Worm (Caenorhabditis elegans): ENCODE results near the gene fkh-6.

fkh-6 gene

ce11 chrII:4383306-4383705 lies at the start of gene fkh-6:
Gene fkh-6, minus strand, starts transcription at chrII:4383406.
- TF ChIP-seq egl-27 (tag; optimal IDR thresholded peaks at IDR 0.05) (no peak), nhr-23 (tag; optimal IDR thresholded peaks at IDR 0.05) (no peak), F13H6.1 (tag; optimal IDR thresholded peaks at IDR 0.05) (no peak), ztf-4 (tag; optimal IDR thresholded peaks at IDR 0.05) (no peak), crh-2 (tag; optimal IDR thresholded peaks at IDR 0.05) (no peak), snpc-4 (tag; optimal IDR thresholded peaks at IDR 0.05) (no peak), lsy-2 (tag; optimal IDR thresholded peaks at IDR 0.05) (no peak), nhr-129 (tag; optimal IDR thresholded peaks at IDR 0.05) (no peak), elt-1 (tag; optimal IDR thresholded peaks at IDR 0.05) (no peak), blmp-1 (tag; optimal IDR thresholded peaks at IDR 0.05; ENCODE audit: insufficient read depth) (no peak), lin-11 (tag; optimal IDR thresholded peaks at IDR 0.05) (no peak), alr-1 (tag; optimal IDR thresholded peaks at IDR 0.05) (no peak), lin-13 (GFP tag; optimal IDR thresholded peaks at IDR 0.05) (no peak), sma-9 (GFP tag; optimal IDR thresholded peaks at IDR 0.05) (no peak), sma-9 (tag; optimal IDR thresholded peaks at IDR 0.05) (no peak), Y55F3AM.14 (GFP tag; optimal IDR thresholded peaks at IDR 0.05) (no peak), dmd-4 (tag; optimal IDR thresholded peaks at IDR 0.05) (no peak), nhr-77 (tag; optimal IDR thresholded peaks at IDR 0.05) (no peak), nhr-6 (tag; optimal IDR thresholded peaks at IDR 0.05) (no peak), nhr-25 (tag; optimal IDR thresholded peaks at IDR 0.05) (no peak), mab-5 (tag; optimal IDR thresholded peaks at IDR 0.05) (no peak)

DNA sequence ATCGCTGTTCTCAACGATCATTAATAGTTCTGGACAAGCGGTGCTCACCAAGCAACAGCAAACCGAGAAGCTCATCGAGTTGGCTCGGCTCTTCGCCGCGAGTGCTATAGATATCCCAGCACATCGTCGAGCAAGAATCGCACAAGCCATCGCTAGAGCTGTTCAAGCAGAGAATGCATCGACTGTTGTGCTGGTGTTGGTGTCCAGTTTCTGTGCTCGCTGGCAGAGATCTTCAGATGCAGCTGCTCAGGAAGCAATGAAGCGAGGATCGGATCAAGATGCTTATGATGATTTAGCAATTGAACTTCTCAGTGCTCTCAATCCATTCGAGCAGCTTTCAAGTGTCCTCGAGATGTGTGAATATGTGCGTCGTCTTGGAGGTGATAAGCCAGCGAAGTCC lies 44.9 kb upstream of the fkh-6 start:
- TF ChIP-seq mab-5 (tag; optimal IDR thresholded peaks at IDR 0.05): no peak
- no peak for TF ChIP-seq sem-4 (tag; optimal IDR thresholded peaks at IDR 0.05)
- TF ChIP-seq Y55F3AM.14 (GFP tag; optimal IDR thresholded peaks at IDR 0.05): no peak

ce11 chrII:4424807-4425206 lies 41.6 kb upstream of the fkh-6 start, which contains the start of the genes dcaf-13 and toe-1:
Gene dcaf-13, minus strand, starts transcription at chrII:4424902.
Gene toe-1, plus strand, starts transcription at chrII:4425167.
- TF ChIP-seq gmeb-1 (tag; optimal IDR thresholded peaks at IDR 0.05) (peak; percentile 26), R02D3.7 (tag; optimal IDR thresholded peaks at IDR 0.05) (no peak)

DNA sequence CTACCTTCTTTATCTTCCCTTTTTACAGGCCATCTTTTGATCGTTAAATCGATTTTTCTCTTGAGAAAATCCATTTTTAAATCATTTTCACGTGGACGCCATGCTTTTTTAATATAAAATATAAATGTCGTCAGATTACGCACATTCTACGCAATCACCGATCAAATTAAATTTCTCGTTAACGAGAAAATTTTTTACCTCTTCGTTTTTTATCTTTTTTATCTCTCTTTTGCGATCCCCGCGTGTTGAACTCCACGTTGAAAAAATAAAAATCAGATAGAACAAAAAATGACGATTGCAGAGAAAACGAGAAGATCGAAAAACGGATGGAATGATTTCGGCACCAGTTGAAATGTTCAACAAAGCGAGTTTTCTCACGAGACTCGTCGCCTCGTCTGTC lies 36.8 kb upstream of the fkh-6 start, which contains the start of gene bpnt-1:
bpnt-1 (plus strand) TSS at position 301 of the 400 bp plus-strand sequence.
- TF ChIP-seq crh-2 (tag; optimal IDR thresholded peaks at IDR 0.05): no peak
- TF ChIP-seq lsy-2 (tag; optimal IDR thresholded peaks at IDR 0.05): no peak
- no peak for TF ChIP-seq nhr-23 (tag; optimal IDR thresholded peaks at IDR 0.05)
- TF ChIP-seq sma-9 (GFP tag; optimal IDR thresholded peaks at IDR 0.05): peak; percentile 14
- no peak for TF ChIP-seq sma-9 (tag; optimal IDR thresholded peaks at IDR 0.05)
- TF ChIP-seq C34F6.9 (tag; optimal IDR thresholded peaks at IDR 0.05): peak; percentile 12
- TF ChIP-seq blmp-1 (tag; optimal IDR thresholded peaks at IDR 0.05; ENCODE audit: insufficient read depth): no peak
- TF ChIP-seq peb-1 (tag; optimal IDR thresholded peaks at IDR 0.05): no peak
- no peak for TF ChIP-seq F13H6.1 (tag; optimal IDR thresholded peaks at IDR 0.05)
- TF ChIP-seq nhr-21 (tag; optimal IDR thresholded peaks at IDR 0.05): peak; percentile 27
- TF ChIP-seq unc-55 (GFP tag; optimal IDR thresholded peaks at IDR 0.05): no peak
- TF ChIP-seq nhr-129 (tag; optimal IDR thresholded peaks at IDR 0.05): no peak
- TF ChIP-seq ceh-82 (tag; optimal IDR thresholded peaks at IDR 0.05): no peak
- no peak for TF ChIP-seq snpc-4 (tag; optimal IDR thresholded peaks at IDR 0.05)
- TF ChIP-seq fos-1 (tag; optimal IDR thresholded peaks at IDR 0.05): no peak

DNA sequence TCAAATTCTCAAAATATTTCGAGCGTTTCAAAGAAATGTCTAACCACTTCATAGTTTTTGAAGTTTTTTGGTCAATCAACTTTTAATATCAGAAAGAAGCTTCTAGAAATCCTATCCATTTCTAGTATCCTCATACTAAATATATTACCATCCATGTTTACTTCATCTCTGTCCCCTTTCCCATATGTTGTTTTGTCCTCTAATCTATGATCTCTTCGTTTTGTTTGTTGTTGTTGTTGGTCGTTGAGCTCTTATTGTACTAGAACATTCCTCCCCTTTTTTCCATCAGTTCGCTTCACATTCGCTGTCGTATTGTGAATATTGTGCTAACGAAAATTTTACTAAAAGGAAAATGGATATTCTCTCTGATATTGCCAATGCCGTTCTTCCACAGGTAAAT lies 34.1 kb upstream of the fkh-6 start, which contains the start of gene sod-5:
sod-5 (plus strand) TSS at position 301 of the 400 bp plus-strand sequence.
- TF ChIP-seq lin-13 (GFP tag; optimal IDR thresholded peaks at IDR 0.05) (no peak), sma-9 (GFP tag; optimal IDR thresholded peaks at IDR 0.05) (no peak), sma-9 (tag; optimal IDR thresholded peaks at IDR 0.05) (no peak), nhr-25 (tag; optimal IDR thresholded peaks at IDR 0.05) (no peak), nhr-77 (tag; optimal IDR thresholded peaks at IDR 0.05) (no peak), lin-39 (tag; optimal IDR thresholded peaks at IDR 0.05) (no peak), nhr-23 (tag; optimal IDR thresholded peaks at IDR 0.05) (no peak), blmp-1 (tag; optimal IDR thresholded peaks at IDR 0.05; ENCODE audit: insufficient read depth) (no peak), peb-1 (tag; optimal IDR thresholded peaks at IDR 0.05) (no peak), egl-27 (tag; optimal IDR thresholded peaks at IDR 0.05) (no peak), nhr-10 (tag; optimal IDR thresholded peaks at IDR 0.05) (no peak), Y55F3AM.14 (GFP tag; optimal IDR thresholded peaks at IDR 0.05) (no peak), nhr-6 (tag; optimal IDR thresholded peaks at IDR 0.05) (no peak), gmeb-1 (tag; optimal IDR thresholded peaks at IDR 0.05) (no peak), mdl-1 (tag; optimal IDR thresholded peaks at IDR 0.05) (no peak), C34F6.9 (tag; optimal IDR thresholded peaks at IDR 0.05) (no peak)

All from whole organism, L2 larva.